Fruit fly (Drosophila melanogaster): Measurements from ENCODE around the gene CG14961.

- TF ChIP-seq Sin3A (optimal IDR thresholded peaks at IDR 0.05) (no peak), ttk (optimal IDR thresholded peaks at IDR 0.05) (no peak), Myc (optimal IDR thresholded peaks at IDR 0.05) (no peak), psq (optimal IDR thresholded peaks at IDR 0.05) (no peak)
Measured at dm6 chr3L:3353297-3353696, 23.4 kb downstream of the CG14961 start.
